Worm (Caenorhabditis elegans): ENCODE data around the gene F55B11.4.
A peak's percentile ranks its signal among the peaks of the same experiment; 100 is the strongest.

The F55B11.4 gene

DNA sequence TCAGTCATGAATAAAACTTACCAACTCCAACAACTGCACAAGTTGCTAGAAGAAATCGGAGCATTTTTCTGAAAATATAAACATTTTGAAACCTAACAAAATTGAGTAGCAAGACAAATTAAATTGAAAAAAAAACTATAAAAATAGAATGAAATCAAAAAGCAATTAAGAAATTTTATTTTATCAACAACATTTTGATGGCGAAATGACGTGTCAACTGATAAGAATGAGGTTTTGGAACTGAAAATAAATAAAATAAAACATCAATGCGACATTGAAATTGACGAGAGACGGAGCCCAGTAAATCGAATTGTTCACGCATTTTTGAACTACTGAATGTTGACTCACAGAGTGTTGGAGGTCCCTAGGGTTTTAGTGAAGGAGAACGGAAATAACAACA is at the start of gene F55B11.4:
TSS of gene F55B11.4 (minus strand) at position 68 of the 400 bp plus-strand sequence.
- no peak for TF ChIP-seq ref-1 (GFP tag; conservative IDR thresholded peaks at IDR 0.05)
- no peak for TF ChIP-seq flt-1 (GFP tag; IDR thresholded peaks at IDR 0.05)
- no peak for TF ChIP-seq ztf-23 (GFP tag; IDR thresholded peaks at IDR 0.05)
- TF ChIP-seq tab-1 (GFP tag; IDR thresholded peaks at IDR 0.05) = no peak
- no peak for TF ChIP-seq klf-2 (GFP tag; conservative IDR thresholded peaks at IDR 0.05)
- TF ChIP-seq T22C8.4 (GFP tag; IDR thresholded peaks at IDR 0.05) = no peak
- TF ChIP-seq ztf-29 (GFP tag; IDR thresholded peaks at IDR 0.05) = no peak
- TF ChIP-seq med-1 (GFP tag; optimal IDR thresholded peaks at IDR 0.05; ENCODE audit: insufficient read depth) = no peak

DNA sequence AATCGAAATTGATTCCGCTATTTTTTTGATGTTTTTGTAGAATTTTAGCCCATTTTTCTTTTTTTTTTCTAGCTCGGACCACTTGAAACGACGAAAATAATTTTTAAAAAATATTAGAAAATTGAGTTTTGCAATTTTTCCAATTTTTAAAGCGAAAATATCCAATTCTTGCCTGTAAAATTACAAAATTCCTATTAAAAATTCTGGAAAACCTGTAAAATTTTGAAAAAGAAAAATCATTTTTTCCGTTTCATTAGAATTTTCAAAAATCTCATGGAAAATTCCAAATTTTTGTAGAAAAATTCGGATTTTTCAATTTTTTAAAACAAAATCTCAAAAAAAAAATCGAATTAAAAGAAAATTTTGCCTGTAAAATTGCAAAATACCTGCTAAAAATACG is 38.3 kb upstream of the F55B11.4 start:
- TF ChIP-seq med-1 (GFP tag; optimal IDR thresholded peaks at IDR 0.05; ENCODE audit: insufficient read depth) (no peak), klf-2 (GFP tag; conservative IDR thresholded peaks at IDR 0.05) (no peak), ztf-23 (GFP tag; IDR thresholded peaks at IDR 0.05) (no peak), flt-1 (GFP tag; IDR thresholded peaks at IDR 0.05) (no peak), tab-1 (GFP tag; IDR thresholded peaks at IDR 0.05) (no peak), ztf-29 (GFP tag; IDR thresholded peaks at IDR 0.05) (no peak), cog-1 (tag; optimal IDR thresholded peaks at IDR 0.05) (no peak), T22C8.4 (GFP tag; IDR thresholded peaks at IDR 0.05) (no peak), ref-1 (GFP tag; conservative IDR thresholded peaks at IDR 0.05) (no peak)

DNA sequence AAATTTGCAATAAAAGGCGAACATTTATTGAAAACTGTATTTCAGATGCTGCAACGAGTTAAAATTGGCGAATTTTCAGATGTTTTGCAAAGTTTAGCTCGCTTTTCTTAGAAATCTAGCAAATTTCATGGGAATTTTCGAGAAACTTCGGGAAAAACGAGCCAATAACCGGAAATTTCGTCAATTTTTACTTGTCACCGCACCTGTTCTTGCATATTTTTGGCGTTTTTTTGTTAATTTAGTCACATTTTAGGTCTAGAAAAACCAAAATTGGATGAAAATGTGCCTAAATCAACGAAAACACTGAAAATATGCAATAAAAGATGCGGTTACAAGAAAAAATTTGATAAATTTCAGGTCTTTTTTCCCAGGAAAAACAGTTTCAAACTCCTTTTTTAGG is 36.1 kb upstream of the F55B11.4 start:
- TF ChIP-seq flt-1 (GFP tag; IDR thresholded peaks at IDR 0.05) = no peak
- no peak for TF ChIP-seq ztf-23 (GFP tag; IDR thresholded peaks at IDR 0.05)
- TF ChIP-seq med-1 (GFP tag; optimal IDR thresholded peaks at IDR 0.05; ENCODE audit: insufficient read depth) = no peak
- TF ChIP-seq ztf-29 (GFP tag; IDR thresholded peaks at IDR 0.05) = no peak
- no peak for TF ChIP-seq T22C8.4 (GFP tag; IDR thresholded peaks at IDR 0.05)
- no peak for TF ChIP-seq klf-2 (GFP tag; conservative IDR thresholded peaks at IDR 0.05)
- TF ChIP-seq ref-1 (GFP tag; conservative IDR thresholded peaks at IDR 0.05) = no peak
- no peak for TF ChIP-seq tab-1 (GFP tag; IDR thresholded peaks at IDR 0.05)
- TF ChIP-seq cog-1 (tag; optimal IDR thresholded peaks at IDR 0.05) = no peak

DNA sequence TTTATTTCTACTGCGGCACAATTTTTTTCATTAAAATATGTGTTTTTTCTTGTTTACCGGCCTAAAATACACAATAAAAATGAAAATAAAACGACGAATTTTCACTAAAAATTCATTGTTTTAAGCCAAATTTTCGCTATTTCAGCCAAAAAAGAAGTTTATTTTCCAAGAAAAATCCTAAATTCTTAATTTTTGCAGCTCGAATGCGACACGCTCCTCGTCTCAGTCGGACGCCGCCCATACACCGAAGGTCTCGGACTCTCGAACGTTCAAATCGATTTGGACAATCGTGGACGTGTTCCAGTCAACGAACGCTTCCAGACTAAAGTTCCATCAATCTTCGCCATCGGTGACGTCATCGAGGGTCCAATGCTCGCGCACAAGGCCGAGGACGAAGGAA is 35.3 kb upstream of the F55B11.4 start:
- TF ChIP-seq T22C8.4 (GFP tag; IDR thresholded peaks at IDR 0.05) = no peak
- TF ChIP-seq klf-2 (GFP tag; conservative IDR thresholded peaks at IDR 0.05) = no peak
- no peak for TF ChIP-seq ref-1 (GFP tag; conservative IDR thresholded peaks at IDR 0.05)
- no peak for TF ChIP-seq flt-1 (GFP tag; IDR thresholded peaks at IDR 0.05)
- TF ChIP-seq ztf-29 (GFP tag; IDR thresholded peaks at IDR 0.05) = no peak

DNA sequence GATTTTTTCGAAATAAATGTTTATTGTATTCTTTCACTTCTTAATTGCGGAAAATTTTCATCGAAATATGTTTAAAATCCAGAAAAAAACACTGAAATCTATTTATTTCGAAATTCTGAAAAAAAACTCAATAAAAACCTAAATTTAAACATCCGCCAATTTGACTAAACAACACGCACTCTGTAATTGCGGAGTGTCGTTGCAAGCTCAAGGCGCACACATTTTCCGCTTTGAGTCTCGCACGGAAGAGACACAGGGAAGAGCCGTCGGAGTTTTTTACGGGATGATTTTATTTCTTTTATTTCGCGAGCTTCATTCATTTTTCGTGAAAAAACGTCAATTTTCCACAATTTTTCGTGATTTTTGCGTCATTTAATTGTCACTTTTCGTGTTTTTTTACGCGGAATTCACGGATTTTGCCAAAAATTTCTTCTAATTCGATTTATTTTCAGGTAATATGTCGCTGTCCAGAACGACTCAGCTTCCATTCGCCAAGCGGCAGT is 33.4 kb upstream of the F55B11.4 start, which contains the start of gene dld-1:
TSS of gene dld-1 (plus strand) at position 453 of the 503 bp plus-strand sequence.
- TF ChIP-seq ztf-29 (GFP tag; IDR thresholded peaks at IDR 0.05) = peak; percentile 36; the same call in 1 of the 2 replicates
- TF ChIP-seq T22C8.4 (GFP tag; IDR thresholded peaks at IDR 0.05) = peak; percentile 32; the same call in 1 of the 2 replicates
- 0 out of 2 replicates have a peak, but pooled peaks have one; percentile 49 for TF ChIP-seq ztf-23 (GFP tag; IDR thresholded peaks at IDR 0.05)
- TF ChIP-seq flt-1 (GFP tag; IDR thresholded peaks at IDR 0.05) = peak; percentile 43; the same call in 1 of the 2 replicates
- no peak for TF ChIP-seq tab-1 (GFP tag; IDR thresholded peaks at IDR 0.05)
- TF ChIP-seq med-1 (GFP tag; optimal IDR thresholded peaks at IDR 0.05; ENCODE audit: insufficient read depth) = no peak
- peak; percentile 70 for TF ChIP-seq cog-1 (tag; optimal IDR thresholded peaks at IDR 0.05)
- no peak for TF ChIP-seq ref-1 (GFP tag; conservative IDR thresholded peaks at IDR 0.05)

- TF ChIP-seq flt-1 (GFP tag; IDR thresholded peaks at IDR 0.05) = no peak
- no peak for TF ChIP-seq klf-2 (GFP tag; conservative IDR thresholded peaks at IDR 0.05)
- TF ChIP-seq cog-1 (tag; optimal IDR thresholded peaks at IDR 0.05) = no peak
- no peak for TF ChIP-seq ztf-29 (GFP tag; IDR thresholded peaks at IDR 0.05)
- no peak for TF ChIP-seq med-1 (GFP tag; optimal IDR thresholded peaks at IDR 0.05; ENCODE audit: insufficient read depth)
- no peak for TF ChIP-seq ztf-23 (GFP tag; IDR thresholded peaks at IDR 0.05)
- no peak for TF ChIP-seq ref-1 (GFP tag; conservative IDR thresholded peaks at IDR 0.05)
Observed at ce11 chrIV:14456667-14457066, 25.9 kb upstream of the F55B11.4 start, which contains the start of gene nspg-9. Gene nspg-9 (plus strand): TSS chrIV:14456900.

ce11 chrIV:14445191-14445795 is 14.6 kb upstream of the F55B11.4 start:
- TF ChIP-seq flt-1 (GFP tag; IDR thresholded peaks at IDR 0.05) (no peak), cog-1 (tag; optimal IDR thresholded peaks at IDR 0.05) (no peak), med-1 (GFP tag; optimal IDR thresholded peaks at IDR 0.05; ENCODE audit: insufficient read depth) (no peak), ztf-23 (GFP tag; IDR thresholded peaks at IDR 0.05) (no peak), klf-2 (GFP tag; conservative IDR thresholded peaks at IDR 0.05) (no peak), tab-1 (GFP tag; IDR thresholded peaks at IDR 0.05) (no peak), ref-1 (GFP tag; conservative IDR thresholded peaks at IDR 0.05) (no peak), ztf-29 (GFP tag; IDR thresholded peaks at IDR 0.05) (no peak), T22C8.4 (GFP tag; IDR thresholded peaks at IDR 0.05) (no peak)

ce11 chrIV:14444077-14444476 is 13.4 kb upstream of the F55B11.4 start, which contains the start of gene tra-3:
Gene tra-3 (minus strand): TSS chrIV:14444183.
- TF ChIP-seq T22C8.4 (GFP tag; IDR thresholded peaks at IDR 0.05) = no peak
- no peak for TF ChIP-seq klf-2 (GFP tag; conservative IDR thresholded peaks at IDR 0.05)
- no peak for TF ChIP-seq tab-1 (GFP tag; IDR thresholded peaks at IDR 0.05)
- no peak for TF ChIP-seq ztf-29 (GFP tag; IDR thresholded peaks at IDR 0.05)
- no peak for TF ChIP-seq flt-1 (GFP tag; IDR thresholded peaks at IDR 0.05)
- TF ChIP-seq ref-1 (GFP tag; conservative IDR thresholded peaks at IDR 0.05) = no peak
- TF ChIP-seq ztf-23 (GFP tag; IDR thresholded peaks at IDR 0.05) = no peak
- no peak for TF ChIP-seq med-1 (GFP tag; optimal IDR thresholded peaks at IDR 0.05; ENCODE audit: insufficient read depth)
- TF ChIP-seq cog-1 (tag; optimal IDR thresholded peaks at IDR 0.05) = no peak

DNA sequence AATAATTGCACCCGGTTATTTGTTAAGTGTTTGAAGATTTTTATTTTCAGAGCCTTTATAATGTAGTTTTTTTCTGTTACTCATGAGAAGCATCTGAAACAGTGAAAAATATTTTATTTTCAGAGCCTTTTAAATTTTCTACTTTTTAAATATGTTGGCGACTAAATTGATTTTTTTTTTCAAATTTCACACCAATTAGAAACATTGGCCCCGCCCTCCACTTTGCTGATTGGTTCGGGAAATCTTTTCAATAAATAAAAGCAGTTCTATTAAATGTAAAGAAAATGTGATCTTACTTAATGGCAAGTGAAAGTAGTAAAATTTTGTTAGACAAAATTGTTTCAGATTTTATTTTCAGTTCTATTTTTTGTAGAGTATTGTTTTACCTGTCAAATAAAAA is 6.7 kb upstream of the F55B11.4 start:
- no peak for TF ChIP-seq ztf-29 (GFP tag; IDR thresholded peaks at IDR 0.05)

- TF ChIP-seq tab-1 (GFP tag; IDR thresholded peaks at IDR 0.05) = no peak
- TF ChIP-seq klf-2 (GFP tag; conservative IDR thresholded peaks at IDR 0.05) = no peak
- no peak for TF ChIP-seq ztf-29 (GFP tag; IDR thresholded peaks at IDR 0.05)
- no peak for TF ChIP-seq flt-1 (GFP tag; IDR thresholded peaks at IDR 0.05)
- no peak for TF ChIP-seq ref-1 (GFP tag; conservative IDR thresholded peaks at IDR 0.05)
- no peak for TF ChIP-seq cog-1 (tag; optimal IDR thresholded peaks at IDR 0.05)
- no peak for TF ChIP-seq T22C8.4 (GFP tag; IDR thresholded peaks at IDR 0.05)
- TF ChIP-seq ztf-23 (GFP tag; IDR thresholded peaks at IDR 0.05) = no peak
- TF ChIP-seq med-1 (GFP tag; optimal IDR thresholded peaks at IDR 0.05; ENCODE audit: insufficient read depth) = no peak
Observed at ce11 chrIV:14435902-14436301, 5.2 kb upstream of the F55B11.4 start.

All from whole organism, midembryonic.